Worm (Caenorhabditis elegans): Measurements from ENCODE around the gene mltn-8.

DNA sequence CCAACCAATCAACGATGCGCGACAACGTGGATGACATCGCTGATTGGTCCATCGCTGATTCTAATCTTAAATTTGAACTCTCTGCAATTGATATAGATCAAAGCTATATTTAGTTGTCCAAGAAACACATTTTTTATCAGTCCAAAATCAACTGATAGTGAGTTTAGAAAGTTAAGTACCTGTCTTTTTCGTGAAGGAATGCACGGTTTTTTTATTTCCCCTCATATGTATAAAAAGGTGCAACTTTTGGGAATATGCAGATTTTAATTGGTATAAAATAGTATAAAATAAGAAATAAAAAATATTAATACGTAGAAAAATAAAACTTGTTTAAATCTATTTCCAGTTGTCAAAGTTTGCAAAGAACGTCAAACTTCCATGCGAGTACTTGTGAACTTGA lies 38.3 kb upstream of the mltn-8 start, which contains the start of gene Y39D8A.1:
- TF ChIP-seq him-1 (tag; optimal IDR thresholded peaks at IDR 0.05) (no peak), dao-5 (tag; optimal IDR thresholded peaks at IDR 0.05) (no peak), W03F9.2 (tag; optimal IDR thresholded peaks at IDR 0.05) (no peak)
